Worm (Caenorhabditis elegans) whole organism, late embryonic: ENCODE data around the gene T04A6.2.

ENCODE experiments used
- F13H6.1 ChIP-seq: sonication (generic microtip); optimal IDR thresholded peaks from 2 replicates; lab custom pipeline; 2016; ENCODE audit warnings: missing genetic modification characterization, missing compliant biosample characterization
- K02D7.2 ChIP-seq: sonication (generic microtip); optimal IDR thresholded peaks from 2 replicates; lab custom pipeline; 2017; ENCODE audit warnings: mild to moderate bottlenecking, missing genetic modification characterization, missing compliant biosample characterization
- Y22D7AL.16 ChIP-seq: sonication (generic microtip); optimal IDR thresholded peaks from 2 replicates; lab custom pipeline; 2016; ENCODE audit warnings: missing genetic modification characterization, missing compliant biosample characterization
- ahr-1 ChIP-seq: sonication (generic microtip); optimal IDR thresholded peaks from 2 replicates; lab custom pipeline; 2016; ENCODE audit warnings: missing genetic modification characterization, missing compliant biosample characterization
- ceh-14 ChIP-seq: sonication (generic microtip); optimal IDR thresholded peaks from 2 replicates; lab custom pipeline; 2016; ENCODE audit warnings: missing genotype, missing genetic modification characterization, missing compliant biosample characterization
- ceh-18 ChIP-seq: sonication (generic microtip); optimal IDR thresholded peaks from 2 replicates; lab custom pipeline; 2016; ENCODE audit warnings: missing genetic modification characterization, missing compliant biosample characterization
- ceh-19 ChIP-seq: fragments of 200-800 bp; sonication (Bioruptor generic); optimal IDR thresholded peaks from 2 replicates; lab custom pipeline; 2018; ENCODE audit warnings: mild to moderate bottlenecking, missing genetic modification characterization, missing compliant biosample characterization
- ceh-22 ChIP-seq: sonication (generic microtip); optimal IDR thresholded peaks from 2 replicates; lab custom pipeline; 2017; ENCODE audit warnings: missing biosample characterization, missing genetic modification characterization
- ceh-24 ChIP-seq: sonication (generic microtip); optimal IDR thresholded peaks from 2 replicates; lab custom pipeline; 2016; ENCODE audit warnings: mild to moderate bottlenecking, missing genetic modification characterization, missing compliant biosample characterization
- ceh-31 ChIP-seq: sonication (generic microtip); optimal IDR thresholded peaks from 2 replicates; lab custom pipeline; 2016; ENCODE audit warnings: missing genetic modification characterization, missing compliant biosample characterization
- ceh-34 ChIP-seq: sonication (generic microtip); optimal IDR thresholded peaks from 2 replicates; lab custom pipeline; 2016; ENCODE audit warnings: mild to moderate bottlenecking, missing genetic modification characterization, missing compliant biosample characterization
- ceh-48 ChIP-seq: sonication (generic microtip); optimal IDR thresholded peaks from 2 replicates; lab custom pipeline; 2016; ENCODE audit warnings: missing genetic modification characterization, inconsistent platforms, missing compliant biosample characterization
- ceh-6 ChIP-seq: fragments of 200-800 bp; sonication (Bioruptor generic); optimal IDR thresholded peaks from 2 replicates; lab custom pipeline; 2018; ENCODE audit warnings: mild to moderate bottlenecking, missing genetic modification characterization, missing compliant biosample characterization
- che-1 ChIP-seq: sonication (generic microtip); optimal IDR thresholded peaks from 2 replicates; lab custom pipeline; 2016; ENCODE audit warnings: mild to moderate bottlenecking, missing genetic modification characterization, missing compliant biosample characterization
- dmd-4 ChIP-seq: sonication (generic microtip); optimal IDR thresholded peaks from 2 replicates; lab custom pipeline; 2016; ENCODE audit warnings: borderline replicate concordance, missing genetic modification characterization, missing compliant biosample characterization
- dve-1 ChIP-seq: sonication (generic microtip); optimal IDR thresholded peaks from 2 replicates; lab custom pipeline; 2017; ENCODE audit warnings: antibody characterized with exemption, mild to moderate bottlenecking, missing genetic modification characterization, missing compliant biosample characterization
- elt-2 ChIP-seq: sonication (generic microtip); optimal IDR thresholded peaks from 2 replicates; lab custom pipeline; 2016; ENCODE audit warnings: missing genetic modification reagents, missing genetic modification characterization, missing compliant biosample characterization
- elt-4 ChIP-seq: sonication (generic microtip); optimal IDR thresholded peaks from 2 replicates; lab custom pipeline; 2016; ENCODE audit warnings: missing genetic modification characterization, missing compliant biosample characterization
- fax-1 ChIP-seq: sonication (generic microtip); optimal IDR thresholded peaks from 2 replicates; lab custom pipeline; 2016; ENCODE audit warnings: missing genotype, missing genetic modification characterization, missing compliant biosample characterization
- fkh-10 ChIP-seq: fragments of 150-350 bp; optimal IDR thresholded peaks from 2 replicates; lab custom pipeline; 2014; ENCODE audit warnings: missing biosample characterization, missing genetic modification reagents, missing genetic modification characterization
- hlh-30 ChIP-seq: sonication (generic microtip); optimal IDR thresholded peaks from 2 replicates; lab custom pipeline; 2017; ENCODE audit warnings: antibody characterized with exemption, missing genetic modification characterization, missing compliant biosample characterization; ENCODE audit not compliant: insufficient read depth
- hlh-6 ChIP-seq: sonication (generic microtip); optimal IDR thresholded peaks from 2 replicates; lab custom pipeline; 2016; ENCODE audit warnings: missing genotype, missing genetic modification characterization, missing compliant biosample characterization
- madf-2 ChIP-seq: sonication (generic microtip); optimal IDR thresholded peaks from 2 replicates; lab custom pipeline; 2017; ENCODE audit warnings: missing genetic modification characterization, missing compliant biosample characterization
- nfya-1 ChIP-seq: sonication (generic microtip); optimal IDR thresholded peaks from 2 replicates; lab custom pipeline; 2017; ENCODE audit warnings: missing genetic modification characterization, mild to moderate bottlenecking, missing compliant biosample characterization, antibody characterized with exemption, moderate library complexity
- nhr-11 ChIP-seq: fragments of 150-350 bp; optimal IDR thresholded peaks from 2 replicates; lab custom pipeline; 2014; ENCODE audit warnings: missing biosample characterization, missing genetic modification characterization
- nhr-232 ChIP-seq: sonication (generic microtip); optimal IDR thresholded peaks from 2 replicates; lab custom pipeline; 2016; ENCODE audit warnings: missing genetic modification characterization, missing compliant biosample characterization
- pag-3 ChIP-seq: sonication (generic microtip); optimal IDR thresholded peaks from 2 replicates; lab custom pipeline; 2016; ENCODE audit warnings: missing compliant biosample characterization, missing genetic modification characterization, borderline replicate concordance
- pat-9 ChIP-seq: fragments of 200-800 bp; sonication (Bioruptor generic); optimal IDR thresholded peaks from 2 replicates; lab custom pipeline; 2018; ENCODE audit warnings: mild to moderate bottlenecking, missing genetic modification characterization, moderate library complexity, missing compliant biosample characterization
- pax-1 ChIP-seq: fragments of 150-350 bp; optimal IDR thresholded peaks from 2 replicates; lab custom pipeline; 2014; ENCODE audit warnings: missing biosample characterization, missing genetic modification characterization
- pha-2 ChIP-seq: sonication (generic microtip); optimal IDR thresholded peaks from 2 replicates; lab custom pipeline; 2017; ENCODE audit warnings: mild to moderate bottlenecking, missing genetic modification characterization, missing compliant biosample characterization
- pha-4 ChIP-seq: fragments of 150-350 bp; optimal IDR thresholded peaks from 2 replicates; lab custom pipeline; 2018; ENCODE audit warnings: missing biosample characterization, missing genetic modification reagents, missing genetic modification characterization
- pqm-1 ChIP-seq: sonication (generic microtip); optimal IDR thresholded peaks from 2 replicates; lab custom pipeline; 2016; ENCODE audit warnings: missing genetic modification characterization, missing compliant biosample characterization
- pros-1 ChIP-seq: fragments of 150-350 bp; optimal IDR thresholded peaks from 2 replicates; lab custom pipeline; 2014; ENCODE audit warnings: missing biosample characterization, missing genetic modification reagents, missing genetic modification characterization
- ref-2 ChIP-seq: sonication (generic microtip); optimal IDR thresholded peaks from 2 replicates; lab custom pipeline; 2016; ENCODE audit warnings: missing genetic modification characterization, missing compliant biosample characterization
- rnt-1 ChIP-seq: sonication (generic microtip); optimal IDR thresholded peaks from 2 replicates; lab custom pipeline; 2016; ENCODE audit warnings: missing genetic modification characterization, missing compliant biosample characterization
- sdc-2 ChIP-seq: sonication (generic microtip); optimal IDR thresholded peaks from 2 replicates; lab custom pipeline; 2016; ENCODE audit warnings: missing genotype, missing genetic modification characterization, missing compliant biosample characterization
- sox-2 ChIP-seq: fragments of 200-800 bp; sonication (Bioruptor generic); IDR thresholded peaks from 2 replicates; pipeline ENCODE4 v1.3.6; 2022; ENCODE audit warnings: missing genetic modification reagents, missing genetic modification characterization, missing compliant biosample characterization
- tbx-2 ChIP-seq: sonication (generic microtip); optimal IDR thresholded peaks from 2 replicates; lab custom pipeline; 2016; ENCODE audit warnings: missing genetic modification characterization, missing compliant biosample characterization
- unc-3 ChIP-seq, 2 experiments: fragments of 200-800 bp in 1 of 2; sonication (Bioruptor generic) in 1 of 2; sonication (generic microtip) in 1 of 2; conservative IDR thresholded peaks in 1 of 2; optimal IDR thresholded peaks in 1 of 2; 2 replicates each; pipeline versions ENCODE4 v1.3.6 to Lab custom; 2016 to 2022; ENCODE audit warnings: missing compliant biosample characterization in 2 of 2, missing genetic modification characterization in 2 of 2, missing genetic modification reagents in 1 of 2
- unc-42 ChIP-seq: sonication (generic microtip); optimal IDR thresholded peaks from 2 replicates; lab custom pipeline; 2016; ENCODE audit warnings: missing genotype, missing genetic modification characterization, missing compliant biosample characterization
- unc-55 ChIP-seq: sonication (generic microtip); optimal IDR thresholded peaks from 2 replicates; lab custom pipeline; 2017; ENCODE audit warnings: missing biosample characterization, missing genetic modification reagents, missing genetic modification characterization
- ztf-16 ChIP-seq: sonication (generic microtip); optimal IDR thresholded peaks from 2 replicates; lab custom pipeline; 2017; ENCODE audit warnings: missing genetic modification characterization, missing compliant biosample characterization

T04A6.2 gene

DNA sequence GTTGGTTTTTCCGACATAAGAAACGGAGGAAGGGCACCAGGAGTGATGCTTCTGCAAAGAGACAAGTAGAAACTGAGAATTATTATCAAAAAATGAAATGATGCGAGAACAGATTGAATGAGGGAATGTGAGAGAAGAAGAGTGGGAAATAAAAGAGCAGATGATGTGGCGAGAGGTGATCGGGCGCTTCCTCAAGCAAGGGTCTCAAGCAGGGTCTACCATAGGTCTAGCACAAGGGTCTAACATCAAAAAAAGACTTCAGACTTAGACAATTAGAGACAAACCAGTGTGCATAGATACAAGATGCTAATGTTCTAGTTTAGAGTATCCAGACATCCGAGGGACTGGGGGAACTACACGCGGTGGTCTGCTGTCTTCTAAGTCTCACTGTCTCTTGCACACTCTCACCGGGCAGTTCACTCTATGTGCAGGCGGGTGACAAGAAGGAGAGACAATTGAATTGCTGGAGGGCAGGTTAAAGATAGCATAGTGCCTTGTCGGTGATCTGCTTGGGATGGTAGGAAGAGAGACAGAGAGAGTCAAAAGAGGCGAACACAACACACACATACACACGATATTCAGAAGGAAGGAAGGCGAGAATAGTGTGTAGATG, 44.4 kb upstream of the T04A6.2 start, which contains the start of gene R13A5.7 (continued):
- TF ChIP-seq ceh-48 (tag; lab: Kevin White, UChicago), result no peak
- peak; percentile 90 for TF ChIP-seq unc-55 (GFP tag; lab: Kevin White, UChicago)
- TF ChIP-seq tbx-2 (tag; lab: Kevin White, UChicago), result peak; percentile 83
- TF ChIP-seq pros-1, result peak; percentile 70
- TF ChIP-seq ceh-19, result peak; percentile 56
- peak; percentile 43 for TF ChIP-seq ceh-18 (tag; lab: Kevin White, UChicago)
- peak; percentile 78 for TF ChIP-seq ceh-34 (tag; lab: Kevin White, UChicago)
- TF ChIP-seq ceh-6 (GFP tag; lab: Kevin White, UChicago), result no peak
- peak; percentile 83 for TF ChIP-seq nfya-1 (tag; lab: Kevin White, UChicago)
- TF ChIP-seq fkh-10, result no peak
- TF ChIP-seq, all 69 proteins: peak for 19

- TF ChIP-seq ref-2 (tag; lab: Kevin White, UChicago), result no peak
- TF ChIP-seq hlh-30, result no peak
- no peak for TF ChIP-seq K02D7.2 (tag; lab: Kevin White, UChicago)
- TF ChIP-seq ceh-19, result no peak
- no peak for TF ChIP-seq pag-3 (tag; lab: Kevin White, UChicago)
- TF ChIP-seq ceh-22, result no peak
- no peak for TF ChIP-seq ztf-16 (tag; lab: Kevin White, UChicago)
- TF ChIP-seq ahr-1, result no peak
These were observed 42.9 kb upstream of the T04A6.2 start for ce11 chrIII:7571726-7572125.

- TF ChIP-seq ceh-24 (tag; lab: Kevin White, UChicago) (no peak), sdc-2 (no peak), elt-2 (peak; percentile 43), pha-4 (tag; lab: Kevin White, UChicago) (no peak), nfya-1 (tag; lab: Kevin White, UChicago) (peak; percentile 80), Y22D7AL.16 (tag; lab: Kevin White, UChicago) (no peak), F13H6.1 (peak; percentile 1), ceh-18 (tag; lab: Kevin White, UChicago) (peak; percentile 54), unc-3 (GFP tag; conservative IDR thresholded peaks at IDR 0.05; lab: Robert Waterston, UW) (no peak), unc-3 (tag; optimal IDR thresholded peaks at IDR 0.05; lab: Kevin White, UChicago) (peak; percentile 26), rnt-1 (tag; lab: Kevin White, UChicago) (peak; percentile 24), ceh-31 (tag; lab: Kevin White, UChicago) (peak; percentile 61), ceh-34 (tag; lab: Kevin White, UChicago) (peak; percentile 59), hlh-6 (tag; lab: Kevin White, UChicago) (no peak), pat-9 (no peak), dmd-4 (tag; lab: Kevin White, UChicago) (no peak), tbx-2 (tag; lab: Kevin White, UChicago) (peak; percentile 42), pax-1 (peak; percentile 46), unc-42 (tag; lab: Kevin White, UChicago) (peak; percentile 21), dve-1 (tag; lab: Kevin White, UChicago) (peak; percentile 46), sox-2 (GFP tag; lab: Robert Waterston, UW) (no peak), ceh-19 (no peak), pha-2 (tag; lab: Kevin White, UChicago) (no peak)
These were observed 41.7 kb upstream of the T04A6.2 start, which contains the start of the genes rpl-9 and lpd-7 for ce11 chrIII:7572781-7573400. rpl-9 (minus strand) TSS chrIII:7572831. lpd-7 (plus strand) TSS chrIII:7573350.

- no peak for TF ChIP-seq elt-4
- TF ChIP-seq ztf-16 (tag; lab: Kevin White, UChicago), result no peak
- TF ChIP-seq pha-4 (tag; lab: Kevin White, UChicago), result no peak
- no peak for TF ChIP-seq nhr-232 (tag; lab: Kevin White, UChicago)
- no peak for TF ChIP-seq pha-2 (tag; lab: Kevin White, UChicago)
- no peak for TF ChIP-seq Y22D7AL.16 (tag; lab: Kevin White, UChicago)
- TF ChIP-seq che-1 (tag; lab: Kevin White, UChicago), result no peak
- no peak for TF ChIP-seq fax-1
- no peak for TF ChIP-seq ceh-14 (tag; lab: Kevin White, UChicago)
- TF ChIP-seq pqm-1 (tag; lab: Kevin White, UChicago), result no peak
- no peak for TF ChIP-seq ceh-18 (tag; lab: Kevin White, UChicago)
- TF ChIP-seq ceh-6 (GFP tag; lab: Kevin White, UChicago), result no peak
- no peak for TF ChIP-seq unc-55 (GFP tag; lab: Kevin White, UChicago)
- no peak for TF ChIP-seq ceh-34 (tag; lab: Kevin White, UChicago)
- TF ChIP-seq nhr-11 (tag; lab: Kevin White, UChicago), result no peak
- no peak for TF ChIP-seq madf-2 (tag; lab: Kevin White, UChicago)
These were observed 35.3 kb upstream of the T04A6.2 start, which contains the start of gene mfsd-6 for ce11 chrIII:7579324-7579723. mfsd-6 (minus strand) TSS chrIII:7579411.
